Worm (Caenorhabditis elegans) whole organism, L4 larva: Measurements from ENCODE around the gene F52C9.3.

Source experiments
- ceh-20 ChIP-seq: fragments of 200-800 bp; sonication (Bioruptor generic); IDR thresholded peaks from 2 replicates; pipeline ENCODE4 v1.3.6; 2022; ENCODE audit warnings: missing genetic modification reagents, missing genetic modification characterization, missing compliant biosample characterization
- ces-1 ChIP-seq: fragments of 150-350 bp; sonication (generic microtip); optimal IDR thresholded peaks from 4 replicates; lab custom pipeline; 2014; ENCODE audit warnings: missing biosample characterization, missing genetic modification reagents, missing genetic modification characterization
- lsy-2 ChIP-seq, 2 experiments: fragments of 150-350 bp in 1 of 2; sonication (generic microtip) in 1 of 2; optimal IDR thresholded peaks; 2 replicates each; lab custom pipeline; 2014 to 2017; ENCODE audit warnings: missing biosample characterization in 2 of 2, missing genetic modification characterization in 2 of 2
- pqm-1 ChIP-seq: sonication (generic microtip); optimal IDR thresholded peaks from 2 replicates; lab custom pipeline; 2017; ENCODE audit warnings: missing biosample characterization, missing genetic modification characterization
- unc-130 ChIP-seq: sonication (generic microtip); optimal IDR thresholded peaks from 2 replicates; lab custom pipeline; 2016; ENCODE audit warnings: missing genetic modification reagents, missing genetic modification characterization, missing compliant biosample characterization

DNA sequence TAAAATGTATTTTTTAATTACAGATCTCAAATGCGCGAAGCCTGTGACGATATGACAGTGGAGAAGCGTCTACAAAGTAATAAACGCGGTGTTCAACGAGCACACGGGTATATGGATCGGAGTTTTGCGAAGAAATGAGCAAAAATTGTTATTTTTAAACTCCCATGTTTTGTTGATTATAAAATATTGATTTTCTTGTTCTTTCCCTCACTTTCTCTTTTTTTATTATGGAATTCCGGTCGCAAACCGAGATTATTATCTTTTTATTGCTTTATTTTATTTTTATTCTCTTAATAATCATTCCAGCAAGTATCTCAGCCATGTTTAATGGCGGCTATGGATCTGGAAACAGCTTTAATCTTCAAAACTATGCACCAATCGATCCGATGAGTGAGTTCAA, 10.7 kb upstream of the F52C9.3 start, which contains the start of gene pqe-1:
- TF ChIP-seq pqm-1 (tag; lab: Kevin White, UChicago) (no peak), ceh-20 (GFP tag; lab: Robert Waterston, UW) (no peak), ces-1 (no peak), unc-130 (GFP tag; lab: Kevin White, UChicago) (no peak), lsy-2 (tag; optimal IDR thresholded peaks at IDR 0.05; lab: Kevin White, UChicago) (no peak)
